Fruit fly (Drosophila melanogaster) whole organism, wandering third instar larva: Measurements from ENCODE around the gene Cyp9f3.

Experiments
- brk ChIP-seq: fragments of 200-800 bp; sonication (Bioruptor generic); optimal IDR thresholded peaks from 2 replicates; lab custom pipeline; 2016; ENCODE audit warnings: missing biosample characterization, mild to moderate bottlenecking, missing genetic modification characterization
- sage ChIP-seq: fragments of 200-800 bp; sonication (Bioruptor generic); optimal IDR thresholded peaks from 2 replicates; lab custom pipeline; 2016; ENCODE audit warnings: missing biosample characterization, mild to moderate bottlenecking, missing genetic modification characterization

DNA sequence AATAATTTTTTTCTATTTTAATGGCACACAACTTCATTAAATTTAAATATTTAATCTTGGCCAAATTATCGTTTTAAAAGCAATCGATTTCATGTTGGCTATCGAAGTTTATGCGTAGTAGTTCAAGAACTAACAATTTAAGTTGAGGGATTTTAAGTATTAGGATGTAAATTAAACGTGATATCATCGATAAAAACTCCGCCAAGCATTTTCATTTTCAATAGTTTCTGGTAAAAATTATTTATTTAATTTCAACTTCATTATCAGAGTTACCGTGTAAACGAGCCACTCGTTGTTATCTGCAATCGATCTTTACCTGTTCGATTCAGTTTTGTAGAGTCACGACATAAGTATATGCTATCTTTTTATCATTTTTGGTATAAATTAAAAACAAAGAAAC is 4.2 kb upstream of the Cyp9f3 start:
- TF ChIP-seq sage (GFP tag; lab: Kevin White, UChicago) (peak; percentile 99), brk (GFP tag; lab: Kevin White, UChicago) (peak; percentile 95)
